Worm (Caenorhabditis elegans) whole organism, L1 larva: ENCODE data around the gene K01F9.2.

Experiments
- C04F5.9 ChIP-seq: sonication (generic microtip); optimal IDR thresholded peaks from 2 replicates; lab custom pipeline; 2016; ENCODE audit warnings: missing genetic modification characterization, missing compliant biosample characterization
- C16A3.4 ChIP-seq: fragments of 150-350 bp; optimal IDR thresholded peaks from 2 replicates; lab custom pipeline; 2014; ENCODE audit warnings: missing biosample characterization, missing genetic modification characterization
- F16B12.6 ChIP-seq: fragments of 150-350 bp; optimal IDR thresholded peaks from 2 replicates; lab custom pipeline; 2014; ENCODE audit warnings: missing biosample characterization, missing genetic modification characterization
- aha-1 ChIP-seq: fragments of 150-350 bp; optimal IDR thresholded peaks from 2 replicates; lab custom pipeline; 2014; ENCODE audit warnings: missing biosample characterization, missing genetic modification characterization
- blmp-1 ChIP-seq: fragments of 150-350 bp; optimal IDR thresholded peaks from 2 replicates; lab custom pipeline; 2014; ENCODE audit warnings: missing biosample characterization, missing genetic modification characterization
- ceh-82 ChIP-seq, 3 experiments: fragments of 150-350 bp in 1 of 3; sonication (generic microtip) in 2 of 3; optimal IDR thresholded peaks; 2 replicates each; lab custom pipeline; 2014 to 2017; ENCODE audit warnings: missing biosample characterization in 3 of 3, missing genetic modification characterization in 3 of 3
- ces-1 ChIP-seq: fragments of 150-350 bp; optimal IDR thresholded peaks from 2 replicates; lab custom pipeline; 2014; ENCODE audit warnings: missing biosample characterization, missing genetic modification reagents, missing genetic modification characterization
- dpl-1 ChIP-seq, 3 experiments: fragments of 150-350 bp in 2 of 3; sonication (generic microtip) in 1 of 3; optimal IDR thresholded peaks; 2 replicates each; lab custom pipeline; 2014 to 2017; ENCODE audit warnings: missing biosample characterization in 3 of 3, missing genetic modification characterization in 3 of 3, missing genetic modification reagents in 3 of 3
- dsc-1 ChIP-seq: sonication (generic microtip); optimal IDR thresholded peaks from 2 replicates; lab custom pipeline; 2016; ENCODE audit warnings: mild to moderate bottlenecking, missing genetic modification characterization, missing compliant biosample characterization
- efl-1 ChIP-seq, 4 experiments: fragments of 150-350 bp; optimal IDR thresholded peaks in 3 of 4; peaks in 1 of 4; 1 replicate in 1 of 4; 2 replicates in 3 of 4; lab custom pipeline; 2014; ENCODE audit warnings: missing biosample characterization in 2 of 4, missing genetic modification characterization in 2 of 4, missing genetic modification reagents in 2 of 4
- egl-13 ChIP-seq: sonication (generic microtip); optimal IDR thresholded peaks from 2 replicates; lab custom pipeline; 2016; ENCODE audit warnings: missing genotype, missing genetic modification reagents, missing genetic modification characterization, missing compliant biosample characterization
- elt-3 ChIP-seq, 6 experiments: fragments of 150-350 bp in 1 of 6; sonication (generic microtip); optimal IDR thresholded peaks; 2 replicates each; lab custom pipeline; 2017 to 2018; ENCODE audit warnings: missing biosample characterization in 6 of 6, missing genetic modification characterization in 6 of 6, inconsistent platforms in 1 of 6
- fkh-4 ChIP-seq: sonication (generic microtip); optimal IDR thresholded peaks from 2 replicates; lab custom pipeline; 2016; ENCODE audit warnings: missing compliant biosample characterization, missing genetic modification characterization, borderline replicate concordance
- fkh-8 ChIP-seq: sonication (generic microtip); optimal IDR thresholded peaks from 2 replicates; lab custom pipeline; 2016; ENCODE audit warnings: mild to moderate bottlenecking, missing genetic modification characterization, missing compliant biosample characterization
- hlh-17 ChIP-seq: fragments of 200-800 bp; sonication (Bioruptor generic); optimal IDR thresholded peaks from 2 replicates; lab custom pipeline; 2018; ENCODE audit warnings: missing genetic modification characterization, mild to moderate bottlenecking, missing compliant biosample characterization, moderate library complexity, borderline replicate concordance
- irx-1 ChIP-seq: sonication (generic microtip); optimal IDR thresholded peaks from 2 replicates; lab custom pipeline; 2016; ENCODE audit warnings: missing genetic modification characterization, missing compliant biosample characterization
- isw-1 ChIP-seq: fragments of 200-800 bp; sonication (Bioruptor generic); IDR thresholded peaks from 2 replicates; pipeline ENCODE4 v1.3.6; 2022; ENCODE audit warnings: missing genetic modification characterization, missing compliant biosample characterization
- lin-14 ChIP-seq: fragments of 200-800 bp; sonication (Bioruptor generic); optimal IDR thresholded peaks from 2 replicates; lab custom pipeline; 2018; ENCODE audit warnings: mild to moderate bottlenecking, missing genetic modification characterization, moderate library complexity, missing compliant biosample characterization
- lin-15B ChIP-seq: fragments of 150-350 bp; sonication (generic microtip); optimal IDR thresholded peaks from 3 replicates; lab custom pipeline; 2014; ENCODE audit warnings: missing biosample characterization, missing genetic modification characterization
- lin-35 ChIP-seq, 2 experiments: fragments of 150-350 bp; optimal IDR thresholded peaks; 2 replicates each; lab custom pipeline; 2014; ENCODE audit warnings: missing biosample characterization in 2 of 2, missing genetic modification characterization in 2 of 2, missing genetic modification reagents in 2 of 2
- lir-3 ChIP-seq: sonication (generic microtip); optimal IDR thresholded peaks from 2 replicates; lab custom pipeline; 2016; ENCODE audit warnings: mild to moderate bottlenecking, missing genetic modification characterization, moderate library complexity, missing compliant biosample characterization; ENCODE audit not compliant: poor library complexity
- lsy-2 ChIP-seq, 2 experiments: fragments of 150-350 bp; optimal IDR thresholded peaks; 2 replicates each; lab custom pipeline; 2014; ENCODE audit warnings: missing biosample characterization in 2 of 2, missing genetic modification characterization in 2 of 2
- mdl-1 ChIP-seq, 2 experiments: fragments of 150-350 bp; optimal IDR thresholded peaks; 2 replicates each; lab custom pipeline; 2014 to 2017; ENCODE audit warnings: missing biosample characterization in 2 of 2, missing genetic modification characterization in 2 of 2, inconsistent platforms in 1 of 2
- mef-2 ChIP-seq: fragments of 150-350 bp; optimal IDR thresholded peaks from 2 replicates; lab custom pipeline; 2014; ENCODE audit warnings: missing biosample characterization, missing genetic modification characterization
- nhr-19 ChIP-seq: fragments of 200-800 bp; sonication (Bioruptor generic); conservative IDR thresholded peaks from 2 replicates; pipeline ENCODE4 v1.3.6; 2022; ENCODE audit warnings: missing genetic modification characterization, missing compliant biosample characterization
- nhr-20 ChIP-seq: sonication (generic microtip); optimal IDR thresholded peaks from 2 replicates; lab custom pipeline; 2016; ENCODE audit warnings: mild to moderate bottlenecking, missing genetic modification characterization, missing compliant biosample characterization
- nhr-47 ChIP-seq: sonication (generic microtip); optimal IDR thresholded peaks from 2 replicates; lab custom pipeline; 2016; ENCODE audit warnings: mild to moderate bottlenecking, missing genetic modification characterization, moderate library complexity, missing compliant biosample characterization
- nhr-71 ChIP-seq: sonication (generic microtip); optimal IDR thresholded peaks from 2 replicates; lab custom pipeline; 2016; ENCODE audit warnings: mild to moderate bottlenecking, missing genetic modification characterization, moderate library complexity, missing compliant biosample characterization
- nhr-76 ChIP-seq: sonication (generic microtip); optimal IDR thresholded peaks from 2 replicates; lab custom pipeline; 2017; ENCODE audit warnings: missing biosample characterization, missing genetic modification characterization
- nhr-77 ChIP-seq: fragments of 150-350 bp; optimal IDR thresholded peaks from 2 replicates; lab custom pipeline; 2014; ENCODE audit warnings: missing biosample characterization, missing genetic modification characterization
- nhr-85 ChIP-seq: sonication (generic microtip); peaks from one replicate; lab custom pipeline; 2016; ENCODE audit warnings: missing genetic modification characterization, inconsistent platforms, missing compliant biosample characterization
- nhr-90 ChIP-seq: sonication (generic microtip); optimal IDR thresholded peaks from 2 replicates; lab custom pipeline; 2016; ENCODE audit warnings: mild to moderate bottlenecking, missing genetic modification characterization, missing compliant biosample characterization; ENCODE audit not compliant: poor library complexity
- pax-3 ChIP-seq: fragments of 200-800 bp; sonication (Bioruptor generic); optimal IDR thresholded peaks from 2 replicates; lab custom pipeline; 2018; ENCODE audit warnings: mild to moderate bottlenecking, missing genetic modification characterization, moderate library complexity, missing compliant biosample characterization
- rnt-1 ChIP-seq: sonication (generic microtip); optimal IDR thresholded peaks from 2 replicates; lab custom pipeline; 2016; ENCODE audit warnings: mild to moderate bottlenecking, missing genetic modification characterization, moderate library complexity, missing compliant biosample characterization
- skn-1 ChIP-seq: fragments of 150-350 bp; optimal IDR thresholded peaks from 2 replicates; lab custom pipeline; 2014; ENCODE audit warnings: missing biosample characterization, missing genetic modification characterization
- snpc-4 ChIP-seq: fragments of 150-350 bp; optimal IDR thresholded peaks from 2 replicates; lab custom pipeline; 2014; ENCODE audit warnings: missing biosample characterization, missing genetic modification characterization
- snu-23 ChIP-seq: sonication (generic microtip); optimal IDR thresholded peaks from 2 replicates; lab custom pipeline; 2016; ENCODE audit warnings: missing genetic modification characterization, missing compliant biosample characterization
- sup-37 ChIP-seq: fragments of 200-800 bp; sonication (Bioruptor generic); optimal IDR thresholded peaks from 2 replicates; lab custom pipeline; 2018; ENCODE audit warnings: mild to moderate bottlenecking, missing genetic modification characterization, missing compliant biosample characterization
- tbx-2 ChIP-seq: sonication (generic microtip); optimal IDR thresholded peaks from 2 replicates; lab custom pipeline; 2016; ENCODE audit warnings: missing genetic modification characterization, missing compliant biosample characterization
- tlp-1 ChIP-seq: fragments of 150-350 bp; optimal IDR thresholded peaks from 2 replicates; lab custom pipeline; 2014; ENCODE audit warnings: missing biosample characterization, missing genetic modification characterization
- unc-130 ChIP-seq: fragments of 150-350 bp; optimal IDR thresholded peaks from 2 replicates; lab custom pipeline; 2017; ENCODE audit warnings: missing biosample characterization, missing genetic modification characterization, inconsistent platforms
- unc-62 ChIP-seq: fragments of 150-350 bp; optimal IDR thresholded peaks from 2 replicates; lab custom pipeline; 2014; ENCODE audit warnings: missing biosample characterization, missing genetic modification reagents, missing genetic modification characterization
- unc-98 ChIP-seq: fragments of 200-800 bp; sonication (Bioruptor generic); IDR thresholded peaks from 2 replicates; pipeline ENCODE4 v1.3.6; 2022; ENCODE audit warnings: missing genetic modification characterization, missing compliant biosample characterization
- vab-15 ChIP-seq: sonication (generic microtip); optimal IDR thresholded peaks from 2 replicates; lab custom pipeline; 2017; ENCODE audit warnings: missing genotype, mild to moderate bottlenecking, missing genetic modification characterization, missing compliant biosample characterization
- xbp-1 ChIP-seq: sonication (generic microtip); optimal IDR thresholded peaks from 2 replicates; lab custom pipeline; 2016; ENCODE audit warnings: missing genetic modification characterization, missing compliant biosample characterization
- zip-4 ChIP-seq: fragments of 200-800 bp; sonication (Bioruptor generic); optimal IDR thresholded peaks from 2 replicates; lab custom pipeline; 2018; ENCODE audit warnings: mild to moderate bottlenecking, missing genetic modification characterization, moderate library complexity, missing compliant biosample characterization
- ztf-4 ChIP-seq: fragments of 150-350 bp; optimal IDR thresholded peaks from 2 replicates; lab custom pipeline; 2014; ENCODE audit warnings: missing biosample characterization, missing genetic modification characterization

Gene K01F9.2

DNA sequence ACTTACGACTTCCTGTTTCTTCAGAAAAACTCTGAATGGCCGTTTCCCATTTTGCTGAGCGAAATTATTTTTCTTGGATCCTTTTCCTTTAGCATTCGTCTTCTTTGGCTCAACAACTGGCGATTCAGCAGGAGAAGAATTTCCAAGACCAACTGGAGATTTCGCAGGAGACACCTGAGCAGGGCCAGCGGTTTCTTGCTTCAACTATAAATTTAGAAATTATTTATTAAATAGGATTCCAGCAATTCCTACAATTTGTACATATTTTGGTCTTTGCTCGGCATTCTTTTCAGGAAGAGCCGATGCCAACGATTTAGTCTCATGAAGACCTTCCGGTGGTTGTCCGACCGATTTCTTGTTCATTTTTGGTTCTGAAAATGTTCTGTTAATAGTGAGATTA, 27.4 kb downstream of the K01F9.2 start, which contains the start of gene F44E2.8:
F44E2.8 (minus strand) TSS at position 371 of the 400 bp plus-strand sequence.
- no peak for TF ChIP-seq pax-3

DNA sequence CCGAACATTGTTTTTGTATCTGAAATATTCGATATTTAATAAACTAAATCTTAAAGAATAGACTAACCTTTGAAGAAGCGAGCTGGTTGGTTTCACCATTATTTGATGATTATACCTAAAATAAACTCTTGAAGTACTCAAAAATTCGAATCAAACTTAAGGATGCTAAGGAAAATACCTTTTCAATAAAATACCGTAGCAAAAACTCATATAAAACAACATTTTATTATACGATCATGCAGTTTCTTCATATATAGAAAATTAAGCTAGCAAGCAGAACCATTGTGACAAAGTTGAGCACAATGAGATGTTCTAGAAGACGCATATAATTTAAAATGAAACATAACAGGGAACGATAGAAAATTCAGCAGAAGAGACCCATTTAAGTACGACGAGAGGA, 28.6 kb downstream of the K01F9.2 start, which contains the start of gene F44E2.7:
F44E2.7 (minus strand) TSS at position 101 of the 400 bp plus-strand sequence.
- TF ChIP-seq hlh-17 (no peak), efl-1 (optimal IDR thresholded peaks at IDR 0.05; lab: Kevin White, UChicago) (no peak), efl-1 (GFP tag; optimal IDR thresholded peaks at IDR 0.05 in 1 of 2; lab: Kevin White, UChicago) (no peak), isw-1 (no peak), unc-62 (GFP tag; lab: Kevin White, UChicago) (no peak), lin-14 (GFP tag; lab: Kevin White, UChicago) (no peak), sup-37 (GFP tag; lab: Kevin White, UChicago) (no peak), nhr-90 (tag; lab: Kevin White, UChicago) (no peak), dsc-1 (tag; lab: Kevin White, UChicago) (no peak), C16A3.4 (tag; lab: Kevin White, UChicago) (no peak), nhr-76 (no peak), unc-98 (GFP tag; lab: Robert Waterston, UW) (no peak), irx-1 (no peak), elt-3 (tag; optimal IDR thresholded peaks at IDR 0.05; lab: Kevin White, UChicago) (no peak), snpc-4 (tag; lab: Kevin White, UChicago) (no peak), aha-1 (no peak)

DNA sequence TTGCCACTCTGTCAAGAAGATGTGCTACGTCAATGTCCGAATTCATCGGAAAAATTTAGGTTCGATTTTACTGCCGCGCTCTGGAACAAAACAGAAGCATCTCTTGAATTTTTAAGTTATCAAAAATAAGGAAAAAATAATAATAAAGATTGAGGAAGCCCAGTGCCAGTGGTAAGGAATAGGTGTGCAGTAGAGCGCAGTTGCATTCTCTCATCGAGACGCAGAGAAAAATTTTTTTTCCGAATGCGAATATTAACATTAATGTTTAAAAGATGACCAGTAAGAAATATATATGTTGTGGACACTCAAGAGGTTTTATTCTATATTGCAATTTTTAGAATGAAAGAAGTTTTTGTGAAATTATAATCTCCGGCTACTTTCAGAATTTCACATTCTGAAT, 29.2 kb downstream of the K01F9.2 start:
- TF ChIP-seq mdl-1 (tag; optimal IDR thresholded peaks at IDR 0.05; lab: Kevin White, UChicago) (peak in 1 of 2 experiments; percentile 15), nhr-85 (tag; lab: Kevin White, UChicago) (peak; percentile 70), unc-130 (tag; lab: Kevin White, UChicago) (peak; percentile 69), nhr-47 (peak; percentile 63), nhr-71 (tag; lab: Kevin White, UChicago) (peak; percentile 70), ces-1 (GFP tag; lab: Kevin White, UChicago) (no peak), C16A3.4 (tag; lab: Kevin White, UChicago) (peak; percentile 66), tbx-2 (peak; percentile 28), lsy-2 (tag; optimal IDR thresholded peaks at IDR 0.05; lab: Kevin White, UChicago) (peak; percentile 66 to 74), ztf-4 (tag; lab: Kevin White, UChicago) (no peak), skn-1 (tag; lab: Kevin White, UChicago) (peak; percentile 48), F16B12.6 (peak; percentile 18), elt-3 (tag; optimal IDR thresholded peaks at IDR 0.05; lab: Kevin White, UChicago) (peak in 1 of 6 experiments; percentile 45), tlp-1 (tag; lab: Kevin White, UChicago) (no peak), nhr-19 (peak; percentile 35; the same call in 1 of the 2 replicates), isw-1 (peak; percentile 2; the same call in 1 of the 2 replicates), efl-1 (optimal IDR thresholded peaks at IDR 0.05; lab: Kevin White, UChicago) (peak; percentile 75 to 76), efl-1 (GFP tag; optimal IDR thresholded peaks at IDR 0.05 in 1 of 2; lab: Kevin White, UChicago) (peak; percentile 75 to 96), vab-15 (tag; lab: Kevin White, UChicago) (peak; percentile 0), lin-35 (GFP tag; optimal IDR thresholded peaks at IDR 0.05; lab: Kevin White, UChicago) (peak; percentile 66 to 79), fkh-8 (peak; percentile 1), nhr-20 (tag; lab: Kevin White, UChicago) (peak; percentile 37), blmp-1 (tag; lab: Kevin White, UChicago) (peak; percentile 68), ceh-82 (tag; optimal IDR thresholded peaks at IDR 0.05; lab: Kevin White, UChicago) (peak; percentile 15 to 43 (median 17)), rnt-1 (tag; lab: Kevin White, UChicago) (peak; percentile 70), snu-23 (GFP tag; lab: Kevin White, UChicago) (peak; percentile 62), irx-1 (peak; percentile 23), lin-15B (tag; lab: Kevin White, UChicago) (peak; percentile 63), zip-4 (no peak), unc-62 (GFP tag; lab: Kevin White, UChicago) (no peak), nhr-90 (tag; lab: Kevin White, UChicago) (peak; percentile 52), dpl-1 (GFP tag; optimal IDR thresholded peaks at IDR 0.05; lab: Kevin White, UChicago) (peak; percentile 67 to 80 (median 72)), lir-3 (peak; percentile 44), fkh-4 (tag; lab: Kevin White, UChicago) (no peak), egl-13 (tag; lab: Kevin White, UChicago) (peak; percentile 29), C04F5.9 (tag; lab: Kevin White, UChicago) (peak; percentile 26), xbp-1 (tag; lab: Kevin White, UChicago) (peak; percentile 48), nhr-77 (no peak), mef-2 (tag; lab: Kevin White, UChicago) (no peak)
